Worm (Caenorhabditis elegans): ENCODE results near the gene AH6.3.

DNA sequence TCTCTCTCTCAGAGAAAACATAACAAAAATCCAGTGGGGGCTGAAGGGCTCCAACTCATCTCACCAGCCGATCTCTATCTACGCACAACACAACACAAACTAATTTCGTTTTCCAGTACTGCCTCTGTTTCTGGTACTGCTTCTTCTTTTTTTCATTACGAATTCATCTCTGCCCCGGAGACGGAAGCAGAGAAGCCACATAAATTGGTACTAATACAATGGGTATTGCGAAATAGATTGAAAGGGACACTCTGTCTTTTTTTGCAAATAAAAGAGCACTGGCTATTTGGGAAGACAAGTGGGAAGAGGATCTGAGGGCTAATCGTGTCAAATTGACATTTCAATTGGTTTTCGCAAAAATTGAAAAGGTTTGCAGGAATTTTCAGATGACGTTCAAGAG lies 21.5 kb upstream of the AH6.3 start:
- TF ChIP-seq mab-5 (tag; optimal IDR thresholded peaks at IDR 0.05) (no peak), blmp-1 (tag; optimal IDR thresholded peaks at IDR 0.05) (no peak), drap-1 (GFP tag; optimal IDR thresholded peaks at IDR 0.05) (no peak), elt-3 (tag; optimal IDR thresholded peaks at IDR 0.05) (no peak), ceh-83 (GFP tag; optimal IDR thresholded peaks at IDR 0.05) (no peak), lin-13 (tag; optimal IDR thresholded peaks at IDR 0.05) (no peak), ham-2 (GFP tag; optimal IDR thresholded peaks at IDR 0.05) (no peak), cnd-1 (tag; optimal IDR thresholded peaks at IDR 0.05) (no peak), elt-1 (tag; optimal IDR thresholded peaks at IDR 0.05; ENCODE audit: borderline replicate concordance, insufficient read depth) (no peak), nhr-12 (tag; optimal IDR thresholded peaks at IDR 0.05) (no peak), mep-1 (tag; optimal IDR thresholded peaks at IDR 0.05) (no peak), M03D4.4 (tag; optimal IDR thresholded peaks at IDR 0.05) (no peak), ztf-11 (tag; optimal IDR thresholded peaks at IDR 0.05) (no peak), unc-62 (GFP tag; optimal IDR thresholded peaks at IDR 0.05) (no peak)
